Fruit fly (Drosophila melanogaster): ENCODE results near the gene Adh.

DNA sequence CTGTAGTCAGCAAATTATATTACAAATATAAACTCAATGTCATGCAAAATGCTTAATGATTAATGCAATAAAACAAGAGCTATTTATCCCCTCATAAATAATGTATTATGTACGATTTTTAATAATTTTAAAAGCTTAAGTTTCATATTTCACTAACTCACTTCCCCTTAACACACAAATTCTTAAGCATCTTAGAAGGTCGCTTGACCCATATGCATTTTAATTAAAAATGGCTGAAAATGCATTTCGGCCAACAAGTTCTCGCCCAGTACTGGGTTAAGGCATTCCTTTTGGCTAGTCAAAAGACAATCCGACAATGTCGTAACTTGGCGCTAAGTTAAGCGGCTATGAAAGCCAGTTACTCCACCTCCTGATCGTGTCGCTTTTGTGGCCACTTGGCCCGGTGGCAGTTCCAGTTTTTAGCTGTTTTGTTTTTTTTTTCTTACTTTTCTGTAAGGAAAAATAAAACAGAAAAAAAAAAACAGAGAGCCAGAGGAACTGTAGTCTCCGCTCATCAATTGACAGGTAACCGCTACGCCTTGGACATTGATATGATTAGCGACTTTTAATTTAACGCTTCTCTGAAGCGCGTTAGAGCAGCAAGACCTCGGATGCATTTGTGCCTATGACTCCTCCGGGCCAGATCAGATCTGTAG lies 49.7 kb downstream of the Adh start:
- TF ChIP-seq usp (GFP tag; optimal IDR thresholded peaks at IDR 0.05) = no peak
- TF ChIP-seq Jra (GFP tag; optimal IDR thresholded peaks at IDR 0.05) = no peak
- no peak for TF ChIP-seq Dfd (GFP tag; optimal IDR thresholded peaks at IDR 0.05)
- no peak for TF ChIP-seq lola (GFP tag; optimal IDR thresholded peaks at IDR 0.05)
- TF ChIP-seq psq (GFP tag; optimal IDR thresholded peaks at IDR 0.05) = no peak
- TF ChIP-seq sv (GFP tag; optimal IDR thresholded peaks at IDR 0.05) = no peak
- TF ChIP-seq Rel (GFP tag; optimal IDR thresholded peaks at IDR 0.05) = no peak
- no peak for TF ChIP-seq Rel (tag; optimal IDR thresholded peaks at IDR 0.05)
- TF ChIP-seq woc (GFP tag; optimal IDR thresholded peaks at IDR 0.05) = no peak
- TF ChIP-seq foxo (GFP tag; optimal IDR thresholded peaks at IDR 0.05) = no peak
- no peak for TF ChIP-seq rgr (GFP tag; optimal IDR thresholded peaks at IDR 0.05)
- no peak for TF ChIP-seq Abd-B (GFP tag; optimal IDR thresholded peaks at IDR 0.05)
- no peak for TF ChIP-seq Mio (GFP tag; optimal IDR thresholded peaks at IDR 0.05)
- no peak for TF ChIP-seq OdsH (GFP tag; optimal IDR thresholded peaks at IDR 0.05)

All from whole organism, wandering third instar larva.